Worm (Caenorhabditis elegans) whole organism, L2 larva: ENCODE data around the gene Y39B6A.34.
A peak's percentile ranks its signal among the peaks of the same experiment; 100 is the strongest.

ENCODE experiments used
- C34F6.9 ChIP-seq: fragments of 150-350 bp; optimal IDR thresholded peaks from 2 replicates; lab custom pipeline; 2014; ENCODE audit warnings: missing biosample characterization, missing genetic modification characterization
- F13H6.1 ChIP-seq: sonication (generic microtip); optimal IDR thresholded peaks from 2 replicates; lab custom pipeline; 2016; ENCODE audit warnings: missing genetic modification characterization, missing compliant biosample characterization
- R02D3.7 ChIP-seq: fragments of 150-350 bp; optimal IDR thresholded peaks from 2 replicates; lab custom pipeline; 2014; ENCODE audit warnings: missing biosample characterization, missing genetic modification characterization
- Y55F3AM.14 ChIP-seq: fragments of 200-800 bp; sonication (Bioruptor generic); optimal IDR thresholded peaks from 2 replicates; lab custom pipeline; 2018; ENCODE audit warnings: mild to moderate bottlenecking, missing genetic modification characterization, missing compliant biosample characterization
- ZK546.5 ChIP-seq: sonication (generic microtip); optimal IDR thresholded peaks from 2 replicates; lab custom pipeline; 2017; ENCODE audit warnings: missing biosample characterization, missing genetic modification characterization
- alr-1 ChIP-seq: fragments of 150-350 bp; optimal IDR thresholded peaks from 2 replicates; lab custom pipeline; 2014; ENCODE audit warnings: missing biosample characterization, missing genetic modification characterization
- aly-2 ChIP-seq: fragments of 150-350 bp; optimal IDR thresholded peaks from 2 replicates; lab custom pipeline; 2014; ENCODE audit warnings: missing biosample characterization, missing genetic modification characterization
- ama-1 ChIP-seq: fragments of 150-350 bp; optimal IDR thresholded peaks from 2 replicates; lab custom pipeline; 2018; ENCODE audit warnings: inconsistent platforms
- blmp-1 ChIP-seq: sonication (generic microtip); optimal IDR thresholded peaks from 2 replicates; lab custom pipeline; 2017; ENCODE audit warnings: missing genetic modification characterization, mild to moderate bottlenecking, missing compliant biosample characterization, antibody characterized with exemption, moderate library complexity; ENCODE audit not compliant: insufficient read depth
- ceh-82 ChIP-seq: fragments of 150-350 bp; optimal IDR thresholded peaks from 2 replicates; lab custom pipeline; 2014; ENCODE audit warnings: missing biosample characterization, missing genetic modification characterization
- crh-2 ChIP-seq: sonication (generic microtip); optimal IDR thresholded peaks from 2 replicates; lab custom pipeline; 2017; ENCODE audit warnings: missing biosample characterization, missing genetic modification characterization
- dmd-4 ChIP-seq: sonication (generic microtip); optimal IDR thresholded peaks from 2 replicates; lab custom pipeline; 2017; ENCODE audit warnings: missing biosample characterization, missing genetic modification characterization
- elt-3 ChIP-seq: sonication (generic microtip); optimal IDR thresholded peaks from 2 replicates; lab custom pipeline; 2017; ENCODE audit warnings: missing biosample characterization, missing genetic modification characterization
- gmeb-1 ChIP-seq: fragments of 150-350 bp; optimal IDR thresholded peaks from 2 replicates; lab custom pipeline; 2014; ENCODE audit warnings: missing biosample characterization, missing genetic modification characterization
- lin-11 ChIP-seq: fragments of 150-350 bp; sonication (generic microtip); optimal IDR thresholded peaks from 2 replicates; lab custom pipeline; 2014; ENCODE audit warnings: missing biosample characterization, missing genetic modification characterization, inconsistent platforms, mixed read lengths
- lin-13 ChIP-seq: fragments of 150-350 bp; optimal IDR thresholded peaks from 2 replicates; lab custom pipeline; 2014; ENCODE audit warnings: missing biosample characterization, missing genetic modification reagents, missing genetic modification characterization
- lin-39 ChIP-seq: fragments of 150-350 bp; optimal IDR thresholded peaks from 2 replicates; lab custom pipeline; 2014; ENCODE audit warnings: missing biosample characterization, missing genetic modification reagents, missing genetic modification characterization
- lsy-2 ChIP-seq, 2 experiments: fragments of 150-350 bp in 1 of 2; sonication (generic microtip) in 1 of 2; optimal IDR thresholded peaks; 2 replicates each; lab custom pipeline; 2014 to 2017; ENCODE audit warnings: missing biosample characterization in 2 of 2, missing genetic modification characterization in 2 of 2
- mdl-1 ChIP-seq, 2 experiments: fragments of 150-350 bp in 1 of 2; sonication (generic microtip) in 1 of 2; optimal IDR thresholded peaks; 2 replicates each; lab custom pipeline; 2017; ENCODE audit warnings: missing biosample characterization in 2 of 2, missing genetic modification characterization in 2 of 2
- nhr-12 ChIP-seq: fragments of 150-350 bp; optimal IDR thresholded peaks from 2 replicates; lab custom pipeline; 2014; ENCODE audit warnings: missing biosample characterization, missing genetic modification characterization
- nhr-23 ChIP-seq: fragments of 150-350 bp; optimal IDR thresholded peaks from 2 replicates; lab custom pipeline; 2014; ENCODE audit warnings: missing biosample characterization, missing genetic modification reagents, missing genetic modification characterization
- nhr-237 ChIP-seq: fragments of 150-350 bp; optimal IDR thresholded peaks from 2 replicates; lab custom pipeline; 2014; ENCODE audit warnings: missing biosample characterization, missing genetic modification characterization
- nhr-6 ChIP-seq: fragments of 150-350 bp; optimal IDR thresholded peaks from 2 replicates; lab custom pipeline; 2014; ENCODE audit warnings: missing biosample characterization, missing genetic modification characterization
- nhr-77 ChIP-seq: fragments of 150-350 bp; optimal IDR thresholded peaks from 2 replicates; lab custom pipeline; 2014; ENCODE audit warnings: missing biosample characterization, missing genetic modification characterization
- sem-4 ChIP-seq: fragments of 150-350 bp; optimal IDR thresholded peaks from 2 replicates; lab custom pipeline; 2014; ENCODE audit warnings: missing biosample characterization, missing genetic modification reagents, missing genetic modification characterization
- sma-3 ChIP-seq: sonication (generic microtip); optimal IDR thresholded peaks from 2 replicates; lab custom pipeline; 2016; ENCODE audit warnings: missing genetic modification reagents, missing genetic modification characterization, missing compliant biosample characterization
- sma-9 ChIP-seq, 2 experiments: fragments of 150-350 bp in 1 of 2; sonication (generic microtip) in 1 of 2; optimal IDR thresholded peaks; 2 replicates each; lab custom pipeline; 2014 to 2016; ENCODE audit warnings: missing genetic modification characterization in 2 of 2, mild to moderate bottlenecking in 1 of 2, missing biosample characterization in 1 of 2, missing compliant biosample characterization in 1 of 2, missing genetic modification reagents in 1 of 2, moderate library complexity in 1 of 2
- snpc-4 ChIP-seq: fragments of 150-350 bp; optimal IDR thresholded peaks from 2 replicates; lab custom pipeline; 2014; ENCODE audit warnings: missing biosample characterization, missing genetic modification characterization
- unc-39 ChIP-seq: fragments of 150-350 bp; optimal IDR thresholded peaks from 2 replicates; lab custom pipeline; 2014; ENCODE audit warnings: missing biosample characterization, missing genetic modification characterization
- unc-55 ChIP-seq: fragments of 150-350 bp; sonication (generic microtip); optimal IDR thresholded peaks from 3 replicates; lab custom pipeline; 2014; ENCODE audit warnings: missing biosample characterization, missing genetic modification reagents, missing genetic modification characterization
- unc-62 ChIP-seq: fragments of 150-350 bp; optimal IDR thresholded peaks from 2 replicates; lab custom pipeline; 2014; ENCODE audit warnings: missing biosample characterization, missing genetic modification reagents, missing genetic modification characterization
- ztf-1 ChIP-seq: fragments of 200-800 bp; sonication (Bioruptor generic); conservative IDR thresholded peaks from 2 replicates; pipeline ENCODE4 v1.3.6; 2022; ENCODE audit warnings: missing genetic modification characterization, missing compliant biosample characterization
- ztf-11 ChIP-seq: sonication (generic microtip); optimal IDR thresholded peaks from 2 replicates; lab custom pipeline; 2017; ENCODE audit warnings: missing biosample characterization, missing genetic modification characterization
- ztf-4 ChIP-seq: fragments of 150-350 bp; optimal IDR thresholded peaks from 2 replicates; lab custom pipeline; 2014; ENCODE audit warnings: missing biosample characterization, missing genetic modification characterization

Gene Y39B6A.34

ce11 chrV:18990238-18990901 lies 10.4 kb upstream of the Y39B6A.34 start, which contains the start of the genes reps-1 and Y39B6A.37 (continued):
- no peak for TF ChIP-seq alr-1
- TF ChIP-seq lin-11 (tag; lab: Kevin White, UChicago) = peak; percentile 24
- TF ChIP-seq F13H6.1 = peak; percentile 62
- TF ChIP-seq nhr-77 (tag; lab: Kevin White, UChicago) = no peak
- TF ChIP-seq dmd-4 (tag; lab: Kevin White, UChicago) = no peak
- peak; percentile 82 for TF ChIP-seq lin-13 (GFP tag; lab: Kevin White, UChicago)
- no peak for TF ChIP-seq aly-2 (tag; lab: Kevin White, UChicago)
- TF ChIP-seq lin-39 (tag; lab: Kevin White, UChicago) = no peak
- peak; percentile 73 for TF ChIP-seq C34F6.9 (tag; lab: Kevin White, UChicago)
- TF ChIP-seq sma-9 (GFP tag; optimal IDR thresholded peaks at IDR 0.05; lab: Kevin White, UChicago) = peak; percentile 58
- TF ChIP-seq sma-9 (tag; optimal IDR thresholded peaks at IDR 0.05; lab: Kevin White, UChicago) = no peak
- no peak for TF ChIP-seq ztf-11 (tag; lab: Kevin White, UChicago)
- TF ChIP-seq ztf-1 = no peak
- peak; percentile 7 for TF ChIP-seq sem-4 (tag; lab: Kevin White, UChicago)
- TF ChIP-seq lsy-2 (tag; optimal IDR thresholded peaks at IDR 0.05; lab: Kevin White, UChicago) = peak; percentile 82
- TF ChIP-seq nhr-12 (tag; lab: Kevin White, UChicago) = no peak
- no peak for TF ChIP-seq elt-3 (tag; lab: Kevin White, UChicago)
- TF ChIP-seq nhr-237 (tag; lab: Kevin White, UChicago) = no peak

- no peak for TF ChIP-seq lin-11 (tag; lab: Kevin White, UChicago)
These were observed 9.9 kb upstream of the Y39B6A.34 start for ce11 chrV:18990958-18991357.

- no peak for TF ChIP-seq unc-55
- TF ChIP-seq F13H6.1 = no peak
- TF ChIP-seq ceh-82 (tag; lab: Kevin White, UChicago) = no peak
- TF ChIP-seq ama-1 (lab: Kevin White, UChicago) = no peak
- TF ChIP-seq snpc-4 = no peak
- TF ChIP-seq mdl-1 (tag; optimal IDR thresholded peaks at IDR 0.05; lab: Kevin White, UChicago) = no peak
These were observed 7.8 kb upstream of the Y39B6A.34 start for ce11 chrV:18993017-18993416.

ce11 chrV:18993535-18993990 lies 7.3 kb upstream of the Y39B6A.34 start, which contains the start of gene gtf-2F2:
Gene gtf-2F2, plus strand, starts transcription at chrV:18993940.
- TF ChIP-seq lin-39 (tag; lab: Kevin White, UChicago) (no peak), unc-39 (no peak), crh-2 (tag; lab: Kevin White, UChicago) (no peak), sma-3 (GFP tag; lab: Kevin White, UChicago) (no peak), nhr-237 (tag; lab: Kevin White, UChicago) (no peak), sma-9 (GFP tag; optimal IDR thresholded peaks at IDR 0.05; lab: Kevin White, UChicago) (no peak), sma-9 (tag; optimal IDR thresholded peaks at IDR 0.05; lab: Kevin White, UChicago) (no peak), ztf-4 (no peak), C34F6.9 (tag; lab: Kevin White, UChicago) (no peak), dmd-4 (tag; lab: Kevin White, UChicago) (no peak), lin-13 (GFP tag; lab: Kevin White, UChicago) (no peak), R02D3.7 (no peak), ZK546.5 (tag; lab: Kevin White, UChicago) (no peak), ztf-1 (no peak), nhr-77 (tag; lab: Kevin White, UChicago) (no peak)
- TF ChIP-seq, all 48 proteins: peak for 0

ce11 chrV:18998045-18998444 lies 2.8 kb upstream of the Y39B6A.34 start, which contains the start of gene tgt-2:
Gene tgt-2, plus strand, starts transcription at chrV:18998345.
- TF ChIP-seq nhr-12 (tag; lab: Kevin White, UChicago) (no peak), mdl-1 (tag; optimal IDR thresholded peaks at IDR 0.05; lab: Kevin White, UChicago) (no peak), alr-1 (no peak), unc-62 (no peak), Y55F3AM.14 (no peak), crh-2 (tag; lab: Kevin White, UChicago) (no peak), nhr-6 (tag; lab: Kevin White, UChicago) (no peak), lin-39 (tag; lab: Kevin White, UChicago) (no peak), gmeb-1 (tag; lab: Kevin White, UChicago) (no peak), aly-2 (tag; lab: Kevin White, UChicago) (no peak), nhr-23 (tag; lab: Kevin White, UChicago) (no peak), blmp-1 (tag; lab: Kevin White, UChicago) (no peak), ama-1 (lab: Kevin White, UChicago) (no peak), unc-39 (no peak)
